Worm (Caenorhabditis elegans): ENCODE results near the gene srj-4.

Gene srj-4

ce11 chrV:12184308-12184999 is 21.4 kb downstream of the srj-4 start, which contains the start of gene srd-4:
TSS of gene srd-4 (plus strand) at chrV:12184949.
- no peak for TF ChIP-seq efl-3 (GFP tag; optimal IDR thresholded peaks at IDR 0.05)
- no peak for TF ChIP-seq lin-15B (tag; optimal IDR thresholded peaks at IDR 0.05)
- TF ChIP-seq ztf-11 (tag; optimal IDR thresholded peaks at IDR 0.05), result no peak
- TF ChIP-seq hpl-2 (GFP tag; optimal IDR thresholded peaks at IDR 0.05), result no peak
- TF ChIP-seq lin-39 (tag; optimal IDR thresholded peaks at IDR 0.05), result no peak
- no peak for TF ChIP-seq pqm-1 (tag; optimal IDR thresholded peaks at IDR 0.05)
- TF ChIP-seq blmp-1 (tag; optimal IDR thresholded peaks at IDR 0.05), result peak; percentile 30
- peak; percentile 27 for TF ChIP-seq rnt-1 (tag; optimal IDR thresholded peaks at IDR 0.05)
- TF ChIP-seq aha-1 (tag; optimal IDR thresholded peaks at IDR 0.05), result no peak
- TF ChIP-seq lir-3 (tag; optimal IDR thresholded peaks at IDR 0.05; ENCODE audit: poor library complexity), result no peak
- peak; percentile 53 for TF ChIP-seq nhr-47 (tag; optimal IDR thresholded peaks at IDR 0.05)
- peak; percentile 39 for TF ChIP-seq tbx-2 (tag; optimal IDR thresholded peaks at IDR 0.05)
- no peak for TF ChIP-seq unc-130 (tag; optimal IDR thresholded peaks at IDR 0.05)
- TF ChIP-seq ceh-8 (GFP tag; optimal IDR thresholded peaks at IDR 0.05), result no peak
- TF ChIP-seq sox-4 (tag; optimal IDR thresholded peaks at IDR 0.05), result no peak
- peak; percentile 54 for TF ChIP-seq nhr-90 (tag; optimal IDR thresholded peaks at IDR 0.05; ENCODE audit: poor library complexity)
- no peak for TF ChIP-seq lin-14 (GFP tag; optimal IDR thresholded peaks at IDR 0.05)
- TF ChIP-seq fkh-8 (tag; optimal IDR thresholded peaks at IDR 0.05), result no peak
- peak; percentile 66 to 93 for TF ChIP-seq efl-1 (optimal IDR thresholded peaks at IDR 0.05)
- TF ChIP-seq efl-1 (GFP tag; optimal IDR thresholded peaks at IDR 0.05 in 1 of 2), result peak; percentile 94 to 99
- no peak for TF ChIP-seq ztf-4 (tag; optimal IDR thresholded peaks at IDR 0.05)
- TF ChIP-seq isw-1 (GFP tag; IDR thresholded peaks at IDR 0.05), result no peak
- TF ChIP-seq nhr-237 (tag; optimal IDR thresholded peaks at IDR 0.05), result no peak
- TF ChIP-seq egl-27 (tag; optimal IDR thresholded peaks at IDR 0.05), result no peak
- no peak for TF ChIP-seq grh-1 (GFP tag; IDR thresholded peaks at IDR 0.05)
- TF ChIP-seq snu-23 (GFP tag; optimal IDR thresholded peaks at IDR 0.05), result peak; percentile 46
- no peak for TF ChIP-seq nhr-77 (tag; optimal IDR thresholded peaks at IDR 0.05)
- TF ChIP-seq dpl-1 (GFP tag; optimal IDR thresholded peaks at IDR 0.05), result peak; percentile 87 to 94 (median 92)
- TF ChIP-seq irx-1 (tag; optimal IDR thresholded peaks at IDR 0.05), result peak; percentile 6
- no peak for TF ChIP-seq jun-1 (tag; optimal IDR thresholded peaks at IDR 0.05)
- TF ChIP-seq ceh-82 (tag; optimal IDR thresholded peaks at IDR 0.05), result peak in 2 of 3 experiments; percentile 4 to 28
- peak; percentile 35 for TF ChIP-seq nhr-20 (tag; optimal IDR thresholded peaks at IDR 0.05)
- TF ChIP-seq aly-2 (tag; optimal IDR thresholded peaks at IDR 0.05), result no peak
- TF ChIP-seq xbp-1 (tag; optimal IDR thresholded peaks at IDR 0.05), result peak; percentile 50
- no peak for TF ChIP-seq C04F5.9 (tag; optimal IDR thresholded peaks at IDR 0.05)
- TF ChIP-seq zip-4 (GFP tag; optimal IDR thresholded peaks at IDR 0.05), result no peak
- TF ChIP-seq nhr-76 (tag; optimal IDR thresholded peaks at IDR 0.05), result no peak
- TF ChIP-seq sup-37 (GFP tag; optimal IDR thresholded peaks at IDR 0.05), result no peak
- no peak for TF ChIP-seq hlh-4 (tag; optimal IDR thresholded peaks at IDR 0.05)
- TF ChIP-seq dsc-1 (tag; optimal IDR thresholded peaks at IDR 0.05), result peak; percentile 29
- no peak for TF ChIP-seq ceh-88 (GFP tag; IDR thresholded peaks at IDR 0.05)
- TF ChIP-seq lin-13 (GFP tag; optimal IDR thresholded peaks at IDR 0.05), result no peak
- TF ChIP-seq lsy-2 (tag; optimal IDR thresholded peaks at IDR 0.05), result peak; percentile 59 to 79
- TF ChIP-seq snpc-4 (tag; optimal IDR thresholded peaks at IDR 0.05), result no peak
- TF ChIP-seq elt-3 (tag; optimal IDR thresholded peaks at IDR 0.05), result no peak
- no peak for TF ChIP-seq hlh-17 (GFP tag; optimal IDR thresholded peaks at IDR 0.05; ENCODE audit: borderline replicate concordance)
- peak; percentile 91 to 96 for TF ChIP-seq lin-35 (GFP tag; optimal IDR thresholded peaks at IDR 0.05)
- TF ChIP-seq swsn-7 (tag; optimal IDR thresholded peaks at IDR 0.05), result peak; percentile 25
- no peak for TF ChIP-seq nhr-28 (tag; optimal IDR thresholded peaks at IDR 0.05)
- no peak for TF ChIP-seq ama-1 (optimal IDR thresholded peaks at IDR 0.05)
- TF ChIP-seq ceh-90 (tag; optimal IDR thresholded peaks at IDR 0.05), result peak; percentile 10
- no peak for TF ChIP-seq mdl-1 (tag; optimal IDR thresholded peaks at IDR 0.05)
- TF ChIP-seq nhr-84 (tag; optimal IDR thresholded peaks at IDR 0.05), result no peak

Measured in whole organism, L1 larva.